Fruit fly (Drosophila melanogaster) whole organism, pupa: ENCODE measurements around the gene SCCRO4.

Experiments used
- CG10348 ChIP-seq: fragments of 200-800 bp; sonication (Bioruptor generic); IDR thresholded peaks from 2 replicates; pipeline ENCODE4 v1.3.6; 2022; ENCODE audit warnings: missing biosample characterization, missing genetic modification characterization
- CG12605 ChIP-seq: fragments of 200-800 bp; sonication (Bioruptor generic); IDR thresholded peaks from 2 replicates; pipeline ENCODE4 v1.3.6; 2022; ENCODE audit warnings: missing biosample characterization, missing genetic modification characterization
- CG13204 ChIP-seq: fragments of 200-800 bp; sonication (Bioruptor generic); optimal IDR thresholded peaks from 2 replicates; lab custom pipeline; 2018; ENCODE audit warnings: missing biosample characterization, mild to moderate bottlenecking, missing genetic modification characterization, moderate library complexity
- CG14655 ChIP-seq: fragments of 200-800 bp; sonication (Bioruptor generic); optimal IDR thresholded peaks from 3 replicates; lab custom pipeline; 2017; ENCODE audit warnings: mild to moderate bottlenecking, missing biosample characterization, missing genetic modification reagents, missing genetic modification characterization
- CG15710 ChIP-seq: fragments of 200-800 bp; sonication (Bioruptor generic); optimal IDR thresholded peaks from 2 replicates; lab custom pipeline; 2018; ENCODE audit warnings: missing biosample characterization, mild to moderate bottlenecking, missing genetic modification characterization, moderate library complexity
- CG17806 ChIP-seq: fragments of 200-800 bp; sonication (Bioruptor generic); optimal IDR thresholded peaks from 2 replicates; lab custom pipeline; 2018; ENCODE audit warnings: missing biosample characterization, mild to moderate bottlenecking, missing genetic modification characterization, moderate library complexity
- CG32121 ChIP-seq: fragments of 200-800 bp; sonication (Bioruptor generic); IDR thresholded peaks from 2 replicates; pipeline ENCODE4 v1.3.6; 2022; ENCODE audit warnings: missing biosample characterization, missing genetic modification characterization
- CG34367 ChIP-seq: fragments of 200-800 bp; sonication (Bioruptor generic); optimal IDR thresholded peaks from 2 replicates; lab custom pipeline; 2018; ENCODE audit warnings: missing biosample characterization, mild to moderate bottlenecking, missing genetic modification characterization
- CG4496 ChIP-seq: fragments of 200-800 bp; sonication (Bioruptor generic); IDR thresholded peaks from 3 replicates; pipeline ENCODE4 v1.3.6; 2022; ENCODE audit warnings: missing biosample characterization, missing genetic modification characterization
- CG8159 ChIP-seq: fragments of 200-800 bp; sonication (Bioruptor generic); optimal IDR thresholded peaks from 3 replicates; lab custom pipeline; 2018; ENCODE audit warnings: missing biosample characterization, mild to moderate bottlenecking, missing genetic modification characterization, moderate library complexity
- CG8301 ChIP-seq: fragments of 200-800 bp; sonication (Bioruptor generic); optimal IDR thresholded peaks from 2 replicates; lab custom pipeline; 2018; ENCODE audit warnings: missing biosample characterization, mild to moderate bottlenecking, missing genetic modification characterization
- CG9948 ChIP-seq: fragments of 200-800 bp; sonication (Bioruptor generic); optimal IDR thresholded peaks from 2 replicates; lab custom pipeline; 2018; ENCODE audit warnings: missing biosample characterization, mild to moderate bottlenecking, missing genetic modification characterization, moderate library complexity
- D1 ChIP-seq: fragments of 200-800 bp; sonication (Bioruptor generic); optimal IDR thresholded peaks from 2 replicates; lab custom pipeline; 2018; ENCODE audit warnings: missing biosample characterization, mild to moderate bottlenecking, missing genetic modification characterization, moderate library complexity
- EcR ChIP-seq: fragments of 200-800 bp; sonication (Bioruptor generic); optimal IDR thresholded peaks from 3 replicates; lab custom pipeline; 2019; ENCODE audit warnings: missing biosample characterization, missing genetic modification characterization, mild to moderate bottlenecking, moderate library complexity, missing genetic modification reagents
- Ets98B ChIP-seq: fragments of 200-800 bp; sonication (Bioruptor generic); IDR thresholded peaks from 2 replicates; pipeline ENCODE4 v1.3.6; 2022; ENCODE audit warnings: missing biosample characterization, missing genetic modification characterization
- Pif1A ChIP-seq: fragments of 200-800 bp; sonication (Bioruptor generic); optimal IDR thresholded peaks from 3 replicates; lab custom pipeline; 2016; ENCODE audit warnings: missing biosample characterization, missing genetic modification characterization
- Pif1B ChIP-seq: fragments of 200-800 bp; sonication (Bioruptor generic); optimal IDR thresholded peaks from 3 replicates; lab custom pipeline; 2016; ENCODE audit warnings: missing biosample characterization, missing genetic modification characterization
- Snoo ChIP-seq: fragments of 200-800 bp; sonication (Bioruptor generic); optimal IDR thresholded peaks from 3 replicates; lab custom pipeline; 2017; ENCODE audit warnings: missing biosample characterization, mild to moderate bottlenecking, missing genetic modification characterization, inconsistent platforms
- fd96Ca ChIP-seq: fragments of 200-800 bp; sonication (Bioruptor generic); IDR thresholded peaks from 3 replicates; pipeline ENCODE4 v1.3.6; 2022; ENCODE audit warnings: missing biosample characterization, missing genetic modification characterization
- gl ChIP-seq: fragments of 200-800 bp; sonication (Bioruptor generic); optimal IDR thresholded peaks from 2 replicates; lab custom pipeline; 2018; ENCODE audit warnings: missing biosample characterization, mild to moderate bottlenecking, missing genetic modification characterization
- rn ChIP-seq: fragments of 200-800 bp; sonication (Bioruptor generic); IDR thresholded peaks from 2 replicates; pipeline ENCODE4 v1.3.6; 2022; ENCODE audit warnings: missing biosample characterization, missing genetic modification characterization

The SCCRO4 gene

DNA sequence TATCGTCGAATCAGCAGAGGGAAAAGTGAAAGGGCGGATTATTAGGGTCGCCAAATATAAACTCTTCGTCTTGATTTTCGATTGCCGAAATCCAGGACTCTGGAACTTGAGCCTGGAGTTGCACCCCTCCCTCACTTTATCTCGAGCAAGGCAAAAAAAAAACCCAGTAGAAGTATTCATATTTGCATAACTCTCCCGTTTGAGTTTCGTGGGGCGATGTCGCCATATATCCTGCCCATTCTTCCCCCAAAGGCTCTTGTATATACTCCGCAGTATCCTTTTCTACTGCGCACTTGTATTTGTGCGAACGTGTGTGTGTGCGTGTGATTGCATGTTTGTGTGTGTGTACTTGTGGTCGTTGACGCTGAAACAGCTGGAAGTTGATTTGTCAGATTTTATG lies 12.2 kb upstream of the SCCRO4 start:
- TF ChIP-seq CG10348 (GFP tag; lab: Robert Waterston, UW): no peak
- TF ChIP-seq fd96Ca (GFP tag; lab: Robert Waterston, UW): no peak
- no peak for TF ChIP-seq gl
- TF ChIP-seq CG13204 (GFP tag; lab: Kevin White, UChicago): no peak
- no peak for TF ChIP-seq rn (GFP tag; lab: Robert Waterston, UW)
- no peak for TF ChIP-seq CG9948 (tag; lab: Kevin White, UChicago)
- no peak for TF ChIP-seq Pif1A (GFP tag; lab: Kevin White, UChicago)

dm6 chr3L:20295095-20295494 lies 4.1 kb upstream of the SCCRO4 start, which contains the start of gene gogo:
TSS of gene gogo (minus strand) at chr3L:20295133.
- TF ChIP-seq CG4496 (GFP tag; lab: Robert Waterston, UW): no peak
- TF ChIP-seq fd96Ca (GFP tag; lab: Robert Waterston, UW): no peak
- TF ChIP-seq CG13204 (GFP tag; lab: Kevin White, UChicago): no peak
- TF ChIP-seq rn (GFP tag; lab: Robert Waterston, UW): no peak
- no peak for TF ChIP-seq CG12605
- no peak for TF ChIP-seq gl
- TF ChIP-seq Snoo (tag; lab: Kevin White, UChicago): no peak
- no peak for TF ChIP-seq CG14655 (GFP tag; lab: Kevin White, UChicago)
- no peak for TF ChIP-seq CG8301 (tag; lab: Kevin White, UChicago)
- TF ChIP-seq CG9948 (tag; lab: Kevin White, UChicago): no peak
- no peak for TF ChIP-seq CG8159
- no peak for TF ChIP-seq Ets98B (GFP tag; lab: Robert Waterston, UW)
- TF ChIP-seq EcR (GFP tag; lab: Kevin White, UChicago): no peak
- no peak for TF ChIP-seq D1 (tag; lab: Kevin White, UChicago)
- TF ChIP-seq Pif1A (GFP tag; lab: Kevin White, UChicago): no peak
- no peak for TF ChIP-seq CG32121
- TF ChIP-seq Pif1B: no peak

- TF ChIP-seq Pif1B (no peak), gl (no peak), CG15710 (tag; lab: Kevin White, UChicago) (no peak), Pif1A (GFP tag; lab: Kevin White, UChicago) (no peak), CG14655 (GFP tag; lab: Kevin White, UChicago) (no peak), rn (GFP tag; lab: Robert Waterston, UW) (no peak), CG32121 (no peak), Ets98B (GFP tag; lab: Robert Waterston, UW) (no peak), CG12605 (no peak), CG9948 (tag; lab: Kevin White, UChicago) (no peak), fd96Ca (GFP tag; lab: Robert Waterston, UW) (no peak), CG13204 (GFP tag; lab: Kevin White, UChicago) (no peak), CG10348 (GFP tag; lab: Robert Waterston, UW) (no peak), CG4496 (GFP tag; lab: Robert Waterston, UW) (no peak), CG8301 (tag; lab: Kevin White, UChicago) (no peak), CG8159 (no peak), EcR (GFP tag; lab: Kevin White, UChicago) (no peak), D1 (tag; lab: Kevin White, UChicago) (no peak), CG17806 (tag; lab: Kevin White, UChicago) (no peak)
- TF ChIP-seq, all 21 proteins: peak for 0
Measured at dm6 chr3L:20296797-20297196, 2.4 kb upstream of the SCCRO4 start, which contains the start of gene FRG1. TSS of gene FRG1 (minus strand) at chr3L:20296971.

- TF ChIP-seq Pif1A (GFP tag; lab: Kevin White, UChicago): no peak
- peak; percentile 49 for TF ChIP-seq CG17806 (tag; lab: Kevin White, UChicago)
- peak; percentile 62 for TF ChIP-seq rn (GFP tag; lab: Robert Waterston, UW)
- TF ChIP-seq CG34367 (tag; lab: Kevin White, UChicago): peak; percentile 33
- peak; percentile 49; the same call in 1 of the 2 replicates for TF ChIP-seq CG32121
- peak; percentile 7; the same call in 1 of the 2 replicates for TF ChIP-seq CG12605
- TF ChIP-seq CG10348 (GFP tag; lab: Robert Waterston, UW): peak; percentile 51; the same call in 1 of the 2 replicates
- TF ChIP-seq Ets98B (GFP tag; lab: Robert Waterston, UW): peak; percentile 68
- TF ChIP-seq CG15710 (tag; lab: Kevin White, UChicago): peak; percentile 66
- TF ChIP-seq gl: no peak
- TF ChIP-seq CG8301 (tag; lab: Kevin White, UChicago): no peak
- peak; percentile 59 for TF ChIP-seq Snoo (tag; lab: Kevin White, UChicago)
- TF ChIP-seq D1 (tag; lab: Kevin White, UChicago): no peak
- TF ChIP-seq CG14655 (GFP tag; lab: Kevin White, UChicago): no peak
- TF ChIP-seq EcR (GFP tag; lab: Kevin White, UChicago): no peak
- peak; percentile 44 for TF ChIP-seq CG9948 (tag; lab: Kevin White, UChicago)
- TF ChIP-seq CG13204 (GFP tag; lab: Kevin White, UChicago): no peak
- no peak for TF ChIP-seq Pif1B
- TF ChIP-seq fd96Ca (GFP tag; lab: Robert Waterston, UW): peak; percentile 78
- TF ChIP-seq CG4496 (GFP tag; lab: Robert Waterston, UW): peak; percentile 83
- peak; percentile 55 for TF ChIP-seq CG8159
Measured at dm6 chr3L:20302081-20302630, 2.9 kb downstream of the SCCRO4 start, which contains the start of gene Pex23. TSS of gene Pex23 (minus strand) at chr3L:20302141.

- no peak for TF ChIP-seq Ets98B (GFP tag; lab: Robert Waterston, UW)
- no peak for TF ChIP-seq gl
- peak; percentile 37; the same call in 1 of the 3 replicates for TF ChIP-seq CG4496 (GFP tag; lab: Robert Waterston, UW)
Measured at dm6 chr3L:20306142-20306541, 6.9 kb downstream of the SCCRO4 start, which contains the start of gene CG32225. TSS of gene CG32225 (minus strand) at chr3L:20306283.
